Worm (Caenorhabditis elegans) whole organism, mixed stage, embryonic: ENCODE results near the gene str-63.
A peak's percentile ranks its signal among the peaks of the same experiment; 100 is the strongest.

Experiments used
- M03D4.4 ChIP-seq: sonication (generic microtip); optimal IDR thresholded peaks from 2 replicates; lab custom pipeline; 2017; ENCODE audit warnings: mild to moderate bottlenecking, missing genetic modification characterization, missing compliant biosample characterization
- blmp-1 ChIP-seq: fragments of 150-350 bp; optimal IDR thresholded peaks from 2 replicates; lab custom pipeline; 2014; ENCODE audit warnings: missing biosample characterization, missing genetic modification characterization
- ceh-39 ChIP-seq: fragments of 150-350 bp; optimal IDR thresholded peaks from 2 replicates; lab custom pipeline; 2014; ENCODE audit warnings: missing biosample characterization, missing genetic modification characterization
- ceh-43 ChIP-seq: fragments of 200-800 bp; sonication (Bioruptor generic); optimal IDR thresholded peaks from 2 replicates; lab custom pipeline; 2018; ENCODE audit warnings: mild to moderate bottlenecking, missing genetic modification characterization, moderate library complexity, missing compliant biosample characterization
- ceh-83 ChIP-seq: fragments of 200-800 bp; sonication (Bioruptor generic); optimal IDR thresholded peaks from 2 replicates; lab custom pipeline; 2018; ENCODE audit warnings: mild to moderate bottlenecking, missing genetic modification characterization, missing compliant biosample characterization
- ces-1 ChIP-seq: fragments of 150-350 bp; optimal IDR thresholded peaks from 2 replicates; lab custom pipeline; 2014; ENCODE audit warnings: missing biosample characterization, missing genetic modification reagents, missing genetic modification characterization
- cnd-1 ChIP-seq: fragments of 200-800 bp; sonication (Bioruptor generic); optimal IDR thresholded peaks from 2 replicates; lab custom pipeline; 2018; ENCODE audit warnings: mild to moderate bottlenecking, missing genetic modification characterization, missing compliant biosample characterization
- elt-1 ChIP-seq: sonication (generic microtip); optimal IDR thresholded peaks from 2 replicates; lab custom pipeline; 2017; ENCODE audit warnings: missing genetic modification characterization, mild to moderate bottlenecking, missing compliant biosample characterization, antibody characterized with exemption, moderate library complexity, borderline replicate concordance; ENCODE audit not compliant: insufficient read depth
- elt-3 ChIP-seq: fragments of 150-350 bp; optimal IDR thresholded peaks from 2 replicates; lab custom pipeline; 2014; ENCODE audit warnings: missing biosample characterization, missing genetic modification characterization
- flh-1 ChIP-seq: fragments of 200-800 bp; sonication (Bioruptor generic); optimal IDR thresholded peaks from 2 replicates; lab custom pipeline; 2018; ENCODE audit warnings: mild to moderate bottlenecking, missing genetic modification characterization, moderate library complexity, missing compliant biosample characterization
- ham-2 ChIP-seq: fragments of 200-800 bp; sonication (Bioruptor generic); optimal IDR thresholded peaks from 2 replicates; lab custom pipeline; 2018; ENCODE audit warnings: mild to moderate bottlenecking, missing genetic modification characterization, missing compliant biosample characterization
- hlh-1 ChIP-seq: fragments of 150-350 bp; optimal IDR thresholded peaks from 2 replicates; lab custom pipeline; 2014; ENCODE audit warnings: missing biosample characterization, missing genetic modification reagents, missing genetic modification characterization
- lin-13 ChIP-seq: fragments of 150-350 bp; optimal IDR thresholded peaks from 2 replicates; lab custom pipeline; 2014; ENCODE audit warnings: missing biosample characterization, missing genetic modification characterization
- lin-32 ChIP-seq: fragments of 200-800 bp; sonication (Bioruptor generic); optimal IDR thresholded peaks from 2 replicates; lab custom pipeline; 2018; ENCODE audit warnings: mild to moderate bottlenecking, missing genetic modification characterization, missing compliant biosample characterization
- mep-1 ChIP-seq: fragments of 150-350 bp; optimal IDR thresholded peaks from 2 replicates; lab custom pipeline; 2017; ENCODE audit warnings: missing biosample characterization, missing genetic modification reagents, missing genetic modification characterization, inconsistent platforms
- mls-2 ChIP-seq: sonication (generic microtip); optimal IDR thresholded peaks from 2 replicates; lab custom pipeline; 2016; ENCODE audit warnings: mild to moderate bottlenecking, missing genetic modification characterization, moderate library complexity, missing compliant biosample characterization
- nhr-12 ChIP-seq: fragments of 150-350 bp; optimal IDR thresholded peaks from 2 replicates; lab custom pipeline; 2014; ENCODE audit warnings: missing biosample characterization, missing genetic modification characterization
- nhr-2 ChIP-seq: fragments of 150-350 bp; optimal IDR thresholded peaks from 2 replicates; lab custom pipeline; 2014; ENCODE audit warnings: missing biosample characterization, missing genetic modification characterization
- nhr-237 ChIP-seq: fragments of 150-350 bp; optimal IDR thresholded peaks from 2 replicates; lab custom pipeline; 2014; ENCODE audit warnings: missing biosample characterization, missing genetic modification characterization
- nhr-28 ChIP-seq: fragments of 150-350 bp; optimal IDR thresholded peaks from 2 replicates; lab custom pipeline; 2014; ENCODE audit warnings: missing biosample characterization, missing genetic modification characterization
- nhr-76 ChIP-seq: sonication (generic microtip); optimal IDR thresholded peaks from 2 replicates; lab custom pipeline; 2017; ENCODE audit warnings: missing biosample characterization, missing genetic modification characterization
- pha-4 ChIP-seq: fragments of 150-350 bp; optimal IDR thresholded peaks from 2 replicates; lab custom pipeline; 2018; ENCODE audit warnings: missing biosample characterization, missing genetic modification reagents, missing genetic modification characterization
- sem-2 ChIP-seq: fragments of 200-800 bp; sonication (Bioruptor generic); optimal IDR thresholded peaks from 2 replicates; lab custom pipeline; 2018; ENCODE audit warnings: mild to moderate bottlenecking, missing genetic modification characterization, missing compliant biosample characterization
- snpc-4 ChIP-seq: fragments of 150-350 bp; optimal IDR thresholded peaks from 2 replicates; lab custom pipeline; 2014; ENCODE audit warnings: missing biosample characterization, missing genetic modification characterization
- sptf-1 ChIP-seq: sonication (generic microtip); optimal IDR thresholded peaks from 2 replicates; lab custom pipeline; 2017; ENCODE audit warnings: mild to moderate bottlenecking, missing genetic modification characterization, moderate library complexity, missing compliant biosample characterization
- tbx-8 ChIP-seq: fragments of 200-800 bp; sonication (Bioruptor generic); optimal IDR thresholded peaks from 2 replicates; lab custom pipeline; 2018; ENCODE audit warnings: mild to moderate bottlenecking, missing genetic modification characterization, moderate library complexity, missing compliant biosample characterization
- unc-120 ChIP-seq: sonication (generic microtip); optimal IDR thresholded peaks from 2 replicates; lab custom pipeline; 2017; ENCODE audit warnings: missing genetic modification characterization, missing compliant biosample characterization; ENCODE audit not compliant: poor library complexity, severe bottlenecking
- unc-39 ChIP-seq: fragments of 150-350 bp; optimal IDR thresholded peaks from 2 replicates; lab custom pipeline; 2014; ENCODE audit warnings: missing biosample characterization, missing genetic modification characterization
- zip-8 ChIP-seq: fragments of 150-350 bp; optimal IDR thresholded peaks from 2 replicates; lab custom pipeline; 2014; ENCODE audit warnings: missing biosample characterization, missing genetic modification characterization

Gene str-63

DNA sequence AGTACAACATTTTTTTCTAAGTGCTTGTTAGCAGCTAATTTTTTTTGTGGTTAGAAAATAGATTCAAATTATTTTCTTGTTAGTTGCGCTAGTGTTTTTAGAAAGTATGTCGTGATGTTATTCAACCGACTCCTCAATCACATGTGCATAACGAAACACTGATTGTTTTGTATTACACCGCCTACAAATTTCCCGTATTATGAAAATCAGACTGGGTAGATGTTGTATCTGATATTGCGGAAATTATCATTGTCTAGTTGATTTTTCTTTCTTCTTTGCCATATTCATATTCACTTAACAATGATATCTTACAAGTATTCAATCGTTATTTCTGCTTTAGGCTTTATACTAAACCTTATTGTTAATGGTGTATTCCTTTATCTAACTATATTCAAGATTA lies at the start of gene str-63:
TSS of gene str-63 (plus strand) at position 301 of the 400 bp plus-strand sequence.
- TF ChIP-seq nhr-76 = no peak
- no peak for TF ChIP-seq ceh-43
- no peak for TF ChIP-seq ceh-83 (GFP tag; lab: Kevin White, UChicago)

DNA sequence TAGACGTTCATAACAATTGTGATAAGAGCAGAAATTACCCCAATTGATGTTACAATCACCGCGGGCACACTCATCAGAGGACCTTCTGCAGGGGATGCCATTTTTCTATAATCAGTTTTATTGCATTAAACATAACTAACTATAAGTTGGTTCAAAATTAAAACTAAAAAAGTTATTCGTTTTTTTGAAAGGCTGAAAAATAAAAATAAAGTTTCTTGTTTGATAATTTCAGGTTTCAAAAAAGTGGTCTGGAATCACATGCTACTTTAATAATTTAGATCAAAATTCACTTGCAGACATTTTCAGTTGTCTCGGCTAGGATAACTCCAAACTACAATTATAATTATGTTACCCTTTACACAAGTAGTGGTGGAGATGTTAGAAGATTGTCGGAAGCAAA lies 49.5 kb upstream of the str-63 start, which contains the start of gene srbc-1:
TSS of gene srbc-1 (minus strand) at position 101 of the 400 bp plus-strand sequence.
- TF ChIP-seq lin-13 = no peak
- no peak for TF ChIP-seq sem-2 (GFP tag; lab: Kevin White, UChicago)
- TF ChIP-seq ceh-39 (tag; lab: Kevin White, UChicago) = no peak
- no peak for TF ChIP-seq mls-2 (tag; lab: Kevin White, UChicago)
- TF ChIP-seq nhr-28 (tag; lab: Kevin White, UChicago) = no peak
- TF ChIP-seq unc-39 (tag; lab: Kevin White, UChicago) = no peak
- no peak for TF ChIP-seq zip-8 (tag; lab: Kevin White, UChicago)
- no peak for TF ChIP-seq nhr-2 (tag; lab: Kevin White, UChicago)
- no peak for TF ChIP-seq elt-1 (tag; lab: Kevin White, UChicago)
- TF ChIP-seq M03D4.4 = no peak
- TF ChIP-seq nhr-237 (tag; lab: Kevin White, UChicago) = no peak
- TF ChIP-seq unc-120 (tag; lab: Kevin White, UChicago) = no peak
- TF ChIP-seq flh-1 (GFP tag; lab: Kevin White, UChicago) = no peak
- TF ChIP-seq sptf-1 (tag; lab: Kevin White, UChicago) = no peak
- no peak for TF ChIP-seq lin-32
- no peak for TF ChIP-seq nhr-12 (tag; lab: Kevin White, UChicago)

DNA sequence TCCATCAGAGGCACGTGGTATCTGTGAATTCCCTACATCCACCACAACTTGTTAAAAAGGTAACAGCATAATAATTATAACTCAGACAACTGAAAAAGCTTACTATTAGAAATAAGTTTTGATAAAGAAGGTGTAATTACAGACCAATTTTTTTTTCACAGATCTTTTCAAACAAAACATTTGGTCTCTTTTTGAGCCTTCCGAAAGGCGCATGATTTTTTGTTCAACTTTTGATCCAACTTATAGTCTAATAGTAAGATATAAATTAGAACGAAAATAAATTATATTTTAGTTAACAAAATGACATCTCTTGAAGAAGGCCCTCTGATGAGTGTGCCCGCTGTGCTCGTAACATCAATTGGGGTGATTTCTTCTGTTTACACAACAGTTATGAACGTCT lies 43.2 kb upstream of the str-63 start, which contains the start of gene srbc-3:
TSS of gene srbc-3 (plus strand) at position 301 of the 400 bp plus-strand sequence.
- no peak for TF ChIP-seq sem-2 (GFP tag; lab: Kevin White, UChicago)
- no peak for TF ChIP-seq nhr-76
- no peak for TF ChIP-seq mls-2 (tag; lab: Kevin White, UChicago)
- no peak for TF ChIP-seq sptf-1 (tag; lab: Kevin White, UChicago)
- no peak for TF ChIP-seq nhr-28 (tag; lab: Kevin White, UChicago)
- TF ChIP-seq elt-3 (tag; lab: Kevin White, UChicago) = no peak
- TF ChIP-seq ham-2 (GFP tag; lab: Kevin White, UChicago) = no peak
- no peak for TF ChIP-seq snpc-4 (tag; lab: Kevin White, UChicago)
- TF ChIP-seq hlh-1 (tag; lab: Kevin White, UChicago) = no peak
- TF ChIP-seq mep-1 = no peak
- TF ChIP-seq ceh-83 (GFP tag; lab: Kevin White, UChicago) = no peak
- no peak for TF ChIP-seq cnd-1 (tag; lab: Kevin White, UChicago)
- no peak for TF ChIP-seq lin-13
- TF ChIP-seq pha-4 (tag; lab: Kevin White, UChicago) = no peak
- no peak for TF ChIP-seq ceh-43
- no peak for TF ChIP-seq unc-39 (tag; lab: Kevin White, UChicago)
- no peak for TF ChIP-seq elt-1 (tag; lab: Kevin White, UChicago)
- TF ChIP-seq blmp-1 (tag; lab: Kevin White, UChicago) = no peak

DNA sequence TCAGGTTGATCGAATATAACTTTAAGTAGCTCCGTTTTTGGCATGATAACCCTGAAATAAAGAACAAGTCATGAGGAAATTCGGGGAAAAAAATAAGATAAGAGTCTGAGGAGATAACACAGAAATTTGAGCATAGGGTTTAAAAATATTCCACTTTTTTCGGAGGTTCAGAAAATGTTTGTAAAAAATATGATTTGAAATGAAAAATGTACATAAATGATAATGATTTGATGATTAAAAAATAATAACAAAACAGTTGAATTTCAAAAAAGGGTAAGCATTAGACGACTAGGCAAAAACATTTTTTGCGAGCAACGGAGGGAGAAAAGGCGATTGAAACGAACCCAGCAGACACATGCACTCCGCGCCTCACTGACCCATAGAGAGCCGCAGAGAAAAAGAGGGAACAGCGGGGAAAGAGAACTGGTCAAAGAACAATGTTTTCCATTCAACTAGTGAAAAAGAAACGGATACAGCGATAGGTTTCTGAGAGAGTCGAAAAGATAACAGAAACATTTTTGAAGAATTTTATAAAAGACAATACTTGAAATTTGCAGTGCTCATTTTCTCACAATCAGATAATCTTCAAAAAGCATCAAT lies 39.2 kb upstream of the str-63 start, which contains the start of gene arrd-18:
TSS of gene arrd-18 (minus strand) at position 51 of the 600 bp plus-strand sequence.
- TF ChIP-seq ces-1 (GFP tag; lab: Kevin White, UChicago) = peak; percentile 10
- TF ChIP-seq hlh-1 (tag; lab: Kevin White, UChicago) = peak; percentile 3
- TF ChIP-seq sptf-1 (tag; lab: Kevin White, UChicago) = no peak
- TF ChIP-seq M03D4.4 = no peak
- TF ChIP-seq nhr-2 (tag; lab: Kevin White, UChicago) = no peak
- TF ChIP-seq nhr-12 (tag; lab: Kevin White, UChicago) = no peak
- TF ChIP-seq ceh-83 (GFP tag; lab: Kevin White, UChicago) = no peak
- no peak for TF ChIP-seq tbx-8 (GFP tag; lab: Kevin White, UChicago)
- TF ChIP-seq mls-2 (tag; lab: Kevin White, UChicago) = no peak
- TF ChIP-seq elt-3 (tag; lab: Kevin White, UChicago) = no peak
- TF ChIP-seq ham-2 (GFP tag; lab: Kevin White, UChicago) = no peak
- no peak for TF ChIP-seq zip-8 (tag; lab: Kevin White, UChicago)
- TF ChIP-seq ceh-39 (tag; lab: Kevin White, UChicago) = no peak
- TF ChIP-seq cnd-1 (tag; lab: Kevin White, UChicago) = no peak
- TF ChIP-seq, all 35 proteins: peak for 2
